Worm (Caenorhabditis elegans) whole organism, young adult: ENCODE measurements around the gene clec-64.
A peak's percentile ranks its signal among the peaks of the same experiment; 100 is the strongest.

Source experiments
- B0261.1 ChIP-seq: sonication (generic microtip); optimal IDR thresholded peaks from 2 replicates; lab custom pipeline; 2016; ENCODE audit warnings: mild to moderate bottlenecking, missing genetic modification characterization, moderate library complexity, missing compliant biosample characterization
- B0336.3 ChIP-seq: fragments of 200-800 bp; sonication (Bioruptor generic); IDR thresholded peaks from 2 replicates; pipeline ENCODE4 v1.3.6; 2022; ENCODE audit warnings: missing genetic modification characterization, missing compliant biosample characterization
- D2030.7 ChIP-seq: fragments of 200-800 bp; sonication (Bioruptor generic); IDR thresholded peaks from 2 replicates; pipeline ENCODE4 v1.3.6; 2022; ENCODE audit warnings: missing genetic modification reagents, missing genetic modification characterization, missing compliant biosample characterization
- F33H1.4 ChIP-seq: fragments of 200-800 bp; sonication (Bioruptor generic); IDR thresholded peaks from 2 replicates; pipeline ENCODE4 v1.3.6; 2022; ENCODE audit warnings: missing genetic modification reagents, missing genetic modification characterization, missing compliant biosample characterization
- F49E8.2 ChIP-seq: sonication (generic microtip); optimal IDR thresholded peaks from 3 replicates; lab custom pipeline; 2017; ENCODE audit warnings: missing genetic modification characterization, mild to moderate bottlenecking, missing compliant biosample characterization, antibody characterized with exemption, moderate library complexity; ENCODE audit not compliant: insufficient read depth
- F52B5.7 ChIP-seq: sonication (generic microtip); optimal IDR thresholded peaks from 2 replicates; lab custom pipeline; 2016; ENCODE audit warnings: mild to moderate bottlenecking, missing genetic modification characterization, missing compliant biosample characterization
- T26A5.8 ChIP-seq: sonication (generic microtip); optimal IDR thresholded peaks from 2 replicates; lab custom pipeline; 2016; ENCODE audit warnings: missing genetic modification characterization, missing compliant biosample characterization
- Y79H2A.3 ChIP-seq: fragments of 200-800 bp; sonication (Bioruptor generic); conservative IDR thresholded peaks from 2 replicates; pipeline ENCODE4 v1.3.6; 2022; ENCODE audit warnings: missing genetic modification reagents, missing genetic modification characterization, missing compliant biosample characterization
- ama-1 ChIP-seq, 3 experiments: fragments of 150-350 bp in 1 of 3; sonication (generic microtip) in 2 of 3; optimal IDR thresholded peaks; 2 replicates each; lab custom pipeline; 2014 to 2018; ENCODE audit warnings: missing biosample characterization in 2 of 3, missing genetic modification characterization in 2 of 3, missing genetic modification reagents in 2 of 3
- athp-1 ChIP-seq: sonication (generic microtip); optimal IDR thresholded peaks from 2 replicates; lab custom pipeline; 2017; ENCODE audit warnings: mild to moderate bottlenecking, missing genetic modification characterization, missing compliant biosample characterization
- attf-6 ChIP-seq: fragments of 200-800 bp; sonication (Bioruptor generic); IDR thresholded peaks from 2 replicates; pipeline ENCODE4 v1.3.6; 2022; ENCODE audit warnings: missing genetic modification reagents, missing genetic modification characterization, missing compliant biosample characterization
- bed-2 ChIP-seq: fragments of 200-800 bp; sonication (Bioruptor generic); IDR thresholded peaks from 2 replicates; pipeline ENCODE4 v1.3.6; 2022; ENCODE audit warnings: missing genetic modification reagents, missing genetic modification characterization, missing compliant biosample characterization
- cebp-2 ChIP-seq: fragments of 200-800 bp; sonication (Bioruptor generic); IDR thresholded peaks from 2 replicates; pipeline ENCODE4 v1.3.6; 2022; ENCODE audit warnings: missing genetic modification characterization, missing compliant biosample characterization
- ceh-100 ChIP-seq: fragments of 200-800 bp; sonication (Bioruptor generic); IDR thresholded peaks from 2 replicates; pipeline ENCODE4 v1.3.6; 2022; ENCODE audit warnings: missing genetic modification reagents, missing genetic modification characterization, missing compliant biosample characterization
- chd-7 ChIP-seq: sonication (generic microtip); optimal IDR thresholded peaks from 2 replicates; lab custom pipeline; 2016; ENCODE audit warnings: mild to moderate bottlenecking, missing genetic modification characterization, moderate library complexity, missing compliant biosample characterization
- die-1 ChIP-seq: sonication (generic microtip); optimal IDR thresholded peaks from 2 replicates; lab custom pipeline; 2016; ENCODE audit warnings: missing genotype, mild to moderate bottlenecking, missing genetic modification characterization, missing compliant biosample characterization
- ekl-4 ChIP-seq: fragments of 200-800 bp; sonication (Bioruptor generic); IDR thresholded peaks from 2 replicates; pipeline ENCODE4 v1.3.6; 2022; ENCODE audit warnings: missing genetic modification reagents, missing genetic modification characterization, missing compliant biosample characterization
- ets-4 ChIP-seq: fragments of 200-800 bp; sonication (Bioruptor generic); optimal IDR thresholded peaks from 2 replicates; lab custom pipeline; 2018; ENCODE audit warnings: mild to moderate bottlenecking, missing genetic modification characterization, missing compliant biosample characterization
- gei-17 ChIP-seq: fragments of 200-800 bp; sonication (Bioruptor generic); optimal IDR thresholded peaks from 2 replicates; lab custom pipeline; 2018; ENCODE audit warnings: mild to moderate bottlenecking, missing genetic modification characterization, missing compliant biosample characterization
- him-1 ChIP-seq: sonication (generic microtip); optimal IDR thresholded peaks from 2 replicates; lab custom pipeline; 2016; ENCODE audit warnings: missing genotype, missing genetic modification reagents, missing genetic modification characterization, missing compliant biosample characterization
- hmg-20 ChIP-seq: fragments of 200-800 bp; sonication (Bioruptor generic); IDR thresholded peaks from 2 replicates; pipeline ENCODE4 v1.3.6; 2022; ENCODE audit warnings: missing genetic modification reagents, missing genetic modification characterization, missing compliant biosample characterization
- hrde-1 ChIP-seq: sonication (generic microtip); optimal IDR thresholded peaks from 2 replicates; lab custom pipeline; 2016; ENCODE audit warnings: missing genetic modification characterization, mild to moderate bottlenecking, missing compliant biosample characterization, moderate library complexity, missing genotype, missing genetic modification reagents, borderline replicate concordance
- hsf-1 ChIP-seq: fragments of 200-800 bp; sonication (Bioruptor generic); IDR thresholded peaks from 2 replicates; pipeline ENCODE4 v1.3.6; 2022; ENCODE audit warnings: missing genetic modification reagents, missing genetic modification characterization, missing compliant biosample characterization
- lin-54 ChIP-seq: fragments of 200-800 bp; sonication (Bioruptor generic); optimal IDR thresholded peaks from 2 replicates; lab custom pipeline; 2018; ENCODE audit warnings: mild to moderate bottlenecking, missing genetic modification characterization, missing compliant biosample characterization
- lsl-1 ChIP-seq: fragments of 200-800 bp; sonication (Bioruptor generic); optimal IDR thresholded peaks from 2 replicates; lab custom pipeline; 2018; ENCODE audit warnings: mild to moderate bottlenecking, missing genetic modification characterization, moderate library complexity, missing compliant biosample characterization
- madf-6 ChIP-seq: fragments of 200-800 bp; sonication (Bioruptor generic); IDR thresholded peaks from 2 replicates; pipeline ENCODE4 v1.3.6; 2022; ENCODE audit warnings: missing genetic modification reagents, missing genetic modification characterization, missing compliant biosample characterization
- mel-28 ChIP-seq: sonication (generic microtip); optimal IDR thresholded peaks from 2 replicates; lab custom pipeline; 2016; ENCODE audit warnings: borderline replicate concordance, mild to moderate bottlenecking, missing genetic modification characterization, missing compliant biosample characterization
- nfya-2 ChIP-seq: fragments of 200-800 bp; sonication (Bioruptor generic); IDR thresholded peaks from 2 replicates; pipeline ENCODE4 v1.3.6; 2022; ENCODE audit warnings: missing genetic modification reagents, missing genetic modification characterization, missing compliant biosample characterization
- pbrm-1 ChIP-seq: fragments of 200-800 bp; sonication (Bioruptor generic); IDR thresholded peaks from 2 replicates; pipeline ENCODE4 v1.3.6; 2022; ENCODE audit warnings: missing genetic modification reagents, missing genetic modification characterization, missing compliant biosample characterization
- rcor-1 ChIP-seq: fragments of 200-800 bp; sonication (Bioruptor generic); IDR thresholded peaks from 2 replicates; pipeline ENCODE4 v1.3.6; 2022; ENCODE audit warnings: missing genetic modification reagents, missing genetic modification characterization, missing compliant biosample characterization
- rec-8 ChIP-seq, 2 experiments: sonication (generic microtip); optimal IDR thresholded peaks; 2 replicates each; lab custom pipeline; 2016; ENCODE audit warnings: mild to moderate bottlenecking in 2 of 2, missing genetic modification characterization in 2 of 2, missing genetic modification reagents in 2 of 2, missing genotype in 2 of 2, missing biosample characterization in 1 of 2, missing compliant biosample characterization in 1 of 2, moderate library complexity in 1 of 2
- repo-1 ChIP-seq: sonication (generic microtip); optimal IDR thresholded peaks from 2 replicates; lab custom pipeline; 2017; ENCODE audit warnings: mild to moderate bottlenecking, missing genetic modification characterization, missing compliant biosample characterization
- snpc-1.1 ChIP-seq: sonication (generic microtip); optimal IDR thresholded peaks from 2 replicates; lab custom pipeline; 2017; ENCODE audit warnings: missing genetic modification characterization, mild to moderate bottlenecking, missing compliant biosample characterization, antibody characterized with exemption, moderate library complexity, missing genotype, missing genetic modification reagents; ENCODE audit not compliant: insufficient read depth
- snpc-3.4 ChIP-seq: sonication (generic microtip); optimal IDR thresholded peaks from 2 replicates; lab custom pipeline; 2017; ENCODE audit warnings: missing genetic modification characterization, mild to moderate bottlenecking, missing compliant biosample characterization, antibody characterized with exemption, moderate library complexity, missing genotype, missing genetic modification reagents
- snpc-4 ChIP-seq, 5 experiments: fragments of 150-350 bp in 1 of 5; sonication (generic microtip) in 4 of 5; optimal IDR thresholded peaks; 2 replicates each; lab custom pipeline; 2014 to 2018; ENCODE audit warnings: missing genetic modification characterization in 5 of 5, missing biosample characterization in 3 of 5, antibody characterized with exemption in 2 of 5, mild to moderate bottlenecking in 2 of 5, missing compliant biosample characterization in 2 of 5, missing genotype in 2 of 5, moderate library complexity in 2 of 5, missing genetic modification reagents in 1 of 5
- unc-130 ChIP-seq: sonication (generic microtip); optimal IDR thresholded peaks from 2 replicates; lab custom pipeline; 2016; ENCODE audit warnings: missing genetic modification reagents, missing genetic modification characterization, missing compliant biosample characterization
- xnd-1 ChIP-seq: sonication (generic microtip); optimal IDR thresholded peaks from 2 replicates; lab custom pipeline; 2016; ENCODE audit warnings: missing genotype, missing genetic modification reagents, missing genetic modification characterization, missing compliant biosample characterization
- zim-3 ChIP-seq: sonication (generic microtip); optimal IDR thresholded peaks from 2 replicates; lab custom pipeline; 2017; ENCODE audit warnings: mild to moderate bottlenecking, missing genetic modification characterization, moderate library complexity, missing compliant biosample characterization
- ztf-25 ChIP-seq: fragments of 200-800 bp; sonication (Bioruptor generic); IDR thresholded peaks from 2 replicates; pipeline ENCODE4 v1.3.6; 2022; ENCODE audit warnings: missing genetic modification reagents, missing genetic modification characterization, missing compliant biosample characterization
- ztf-26 ChIP-seq: sonication (generic microtip); optimal IDR thresholded peaks from 2 replicates; lab custom pipeline; 2017; ENCODE audit warnings: missing genetic modification characterization, missing compliant biosample characterization
- ztf-3 ChIP-seq: fragments of 200-800 bp; sonication (Bioruptor generic); optimal IDR thresholded peaks from 2 replicates; lab custom pipeline; 2018; ENCODE audit warnings: mild to moderate bottlenecking, missing genetic modification characterization, missing compliant biosample characterization

Gene clec-64

DNA sequence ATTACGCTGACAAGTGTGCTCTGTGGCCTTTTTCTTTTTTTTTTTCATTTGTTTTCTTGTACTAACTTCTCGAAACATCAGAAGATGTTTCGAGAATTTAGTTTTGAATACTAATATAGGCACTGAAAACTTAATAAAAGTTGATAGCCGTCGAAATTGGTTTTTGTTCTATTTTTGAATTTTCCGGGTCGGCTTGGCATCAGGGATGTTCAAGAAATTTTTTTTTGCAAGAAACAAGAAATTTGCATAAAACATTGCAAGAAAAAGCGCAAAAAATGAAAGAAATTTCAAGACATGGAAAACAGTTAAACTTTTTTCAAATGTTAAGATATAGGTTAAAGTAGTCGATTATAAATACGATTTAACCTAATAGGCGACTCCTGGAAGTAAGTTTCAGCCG lies 25.2 kb downstream of the clec-64 start:
- TF ChIP-seq ceh-100 (0 out of 2 replicates have a peak, but pooled peaks have one; percentile 14), T26A5.8 (tag; lab: Kevin White, UChicago) (peak; percentile 33), B0261.1 (tag; lab: Kevin White, UChicago) (no peak), ets-4 (GFP tag; lab: Kevin White, UChicago) (no peak), snpc-4 (GFP tag; optimal IDR thresholded peaks at IDR 0.05; lab: Kevin White, UChicago) (peak; percentile 6), snpc-4 (tag; optimal IDR thresholded peaks at IDR 0.05; lab: Kevin White, UChicago) (peak in 1 of 4 experiments; percentile 3), madf-6 (GFP tag; lab: Robert Waterston, UW) (peak; percentile 69), F49E8.2 (peak; percentile 78), ekl-4 (GFP tag; lab: Robert Waterston, UW) (peak; percentile 68), zim-3 (tag; lab: Kevin White, UChicago) (no peak), snpc-1.1 (tag; lab: Kevin White, UChicago) (peak; percentile 47), ztf-25 (0 out of 2 replicates have a peak, but pooled peaks have one; percentile 11), nfya-2 (GFP tag; lab: Robert Waterston, UW) (0 out of 2 replicates have a peak, but pooled peaks have one; percentile 12), attf-6 (GFP tag; lab: Robert Waterston, UW) (0 out of 2 replicates have a peak, but pooled peaks have one; percentile 63), xnd-1 (tag; lab: Kevin White, UChicago) (peak; percentile 46), chd-7 (peak; percentile 6), Y79H2A.3 (GFP tag; lab: Robert Waterston, UW) (no peak), lin-54 (GFP tag; lab: Kevin White, UChicago) (peak; percentile 30), snpc-3.4 (tag; lab: Kevin White, UChicago) (peak; percentile 24), F33H1.4 (GFP tag; lab: Robert Waterston, UW) (0 out of 2 replicates have a peak, but pooled peaks have one; percentile 29), lsl-1 (peak; percentile 6), rec-8 (tag; optimal IDR thresholded peaks at IDR 0.05; lab: Kevin White, UChicago) (peak in 1 of 2 experiments; percentile 45), hrde-1 (tag; lab: Kevin White, UChicago) (peak; percentile 91), cebp-2 (GFP tag; lab: Robert Waterston, UW) (0 out of 2 replicates have a peak, but pooled peaks have one; percentile 79), hsf-1 (GFP tag; lab: Robert Waterston, UW) (peak; percentile 69), him-1 (peak; percentile 46), unc-130 (GFP tag; lab: Kevin White, UChicago) (peak; percentile 32), ztf-26 (tag; lab: Kevin White, UChicago) (no peak), ztf-3 (GFP tag; lab: Kevin White, UChicago) (no peak), die-1 (peak; percentile 6), pbrm-1 (GFP tag; lab: Robert Waterston, UW) (peak; percentile 36; the same call in 1 of the 2 replicates), athp-1 (tag; lab: Kevin White, UChicago) (peak; percentile 53), repo-1 (tag; lab: Kevin White, UChicago) (peak; percentile 47), bed-2 (no peak), ama-1 (optimal IDR thresholded peaks at IDR 0.05; lab: Kevin White, UChicago) (no peak), ama-1 (GFP tag; optimal IDR thresholded peaks at IDR 0.05; lab: Kevin White, UChicago) (peak in 1 of 2 experiments; percentile 91)

DNA sequence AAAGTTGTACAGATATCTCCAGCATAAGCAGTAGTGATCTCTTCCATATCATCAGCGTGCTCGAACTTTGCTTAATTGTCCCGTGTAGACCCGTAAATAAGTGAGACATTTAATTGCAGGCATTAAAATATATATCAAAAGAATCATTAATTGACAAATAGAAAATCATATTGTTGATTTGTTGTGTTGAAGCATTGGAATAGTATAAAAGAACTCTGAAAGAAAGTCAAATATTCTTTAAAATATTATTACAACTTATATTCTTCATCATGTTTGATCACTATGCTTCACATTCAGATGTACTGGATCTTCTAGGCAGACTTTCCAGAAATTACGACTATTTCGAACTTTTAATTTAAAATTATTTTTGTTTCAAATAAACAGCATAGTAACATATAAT lies 27.5 kb downstream of the clec-64 start, which contains the start of gene F58G1.8:
Gene F58G1.8, minus strand, starts transcription at position 101 of the 400 bp plus-strand sequence.
- TF ChIP-seq B0336.3 (no peak), ztf-3 (GFP tag; lab: Kevin White, UChicago) (no peak), ztf-25 (no peak), gei-17 (GFP tag; lab: Kevin White, UChicago) (no peak), rcor-1 (GFP tag; lab: Robert Waterston, UW) (no peak), mel-28 (no peak), snpc-3.4 (tag; lab: Kevin White, UChicago) (no peak), unc-130 (GFP tag; lab: Kevin White, UChicago) (no peak), D2030.7 (GFP tag; lab: Robert Waterston, UW) (no peak), pbrm-1 (GFP tag; lab: Robert Waterston, UW) (no peak), F33H1.4 (GFP tag; lab: Robert Waterston, UW) (no peak), F52B5.7 (tag; lab: Kevin White, UChicago) (no peak), lsl-1 (no peak), hmg-20 (GFP tag; lab: Robert Waterston, UW) (no peak), xnd-1 (tag; lab: Kevin White, UChicago) (no peak), T26A5.8 (tag; lab: Kevin White, UChicago) (no peak)
- TF ChIP-seq, all 124 proteins: peak for 0
